Fruit fly (Drosophila melanogaster): ENCODE data around the gene baz.

DNA sequence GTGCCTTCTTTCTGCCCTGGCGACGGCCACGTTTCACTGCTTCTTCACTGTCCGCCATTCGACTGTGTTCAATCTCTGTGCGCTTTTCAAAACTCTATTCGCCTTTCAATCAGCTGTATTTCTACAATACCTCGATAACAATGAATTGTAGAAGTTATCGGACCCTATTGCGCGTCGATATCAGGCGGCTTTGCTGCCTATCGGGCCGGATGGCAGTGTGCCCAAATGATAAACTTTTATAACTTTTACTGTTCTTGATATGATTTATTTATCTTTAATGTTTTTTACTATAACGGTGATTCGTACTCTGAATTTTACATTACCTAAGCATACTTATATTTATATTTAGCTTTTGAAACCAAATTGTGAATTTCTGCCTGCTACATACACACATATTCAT is 85.0 kb downstream of the baz start, which contains the start of gene CG8915:
- TF ChIP-seq CG15336 (GFP tag; IDR thresholded peaks at IDR 0.05) (no peak), CG3032 (tag; optimal IDR thresholded peaks at IDR 0.05) (no peak), Eip78C (GFP tag) (peak; percentile 46), dsx (GFP tag; optimal IDR thresholded peaks at IDR 0.05; ENCODE audit: poor library complexity, severe bottlenecking) (no peak), vri (GFP tag; optimal IDR thresholded peaks at IDR 0.05) (no peak), CG6792 (GFP tag; optimal IDR thresholded peaks at IDR 0.05) (no peak), CG3919 (GFP tag; optimal IDR thresholded peaks at IDR 0.05) (no peak), CG9139 (GFP tag; optimal IDR thresholded peaks at IDR 0.05) (no peak), CG34406 (GFP tag; optimal IDR thresholded peaks at IDR 0.05) (no peak), svp (GFP tag) (no peak), fkh (GFP tag; optimal IDR thresholded peaks at IDR 0.05) (no peak), CG6163 (GFP tag; IDR thresholded peaks at IDR 0.05) (no peak)

Measured in whole organism, prepupa.